Worm (Caenorhabditis elegans) whole organism, L3 larva: ENCODE measurements around the gene cyp-37A1.

Experiments used
- ceh-28 ChIP-seq: fragments of 150-350 bp; optimal IDR thresholded peaks from 2 replicates; lab custom pipeline; 2014; ENCODE audit warnings: missing biosample characterization, missing genetic modification reagents, missing genetic modification characterization
- nhr-11 ChIP-seq: fragments of 150-350 bp; optimal IDR thresholded peaks from 2 replicates; lab custom pipeline; 2014; ENCODE audit warnings: missing biosample characterization, missing genetic modification characterization
- nhr-76 ChIP-seq: fragments of 150-350 bp; sonication (generic microtip); optimal IDR thresholded peaks from 5 replicates; lab custom pipeline; 2014; ENCODE audit warnings: missing biosample characterization, missing genetic modification characterization
- unc-62 ChIP-seq: fragments of 150-350 bp; sonication (generic microtip); optimal IDR thresholded peaks from 4 replicates; lab custom pipeline; 2014; ENCODE audit warnings: missing biosample characterization, missing genetic modification reagents, missing genetic modification characterization
- ztf-11 ChIP-seq: fragments of 150-350 bp; optimal IDR thresholded peaks from 2 replicates; lab custom pipeline; 2014; ENCODE audit warnings: missing biosample characterization, missing genetic modification characterization

- no peak for TF ChIP-seq ztf-11 (tag; lab: Kevin White, UChicago)
- TF ChIP-seq nhr-11 (tag; lab: Kevin White, UChicago), result no peak
- no peak for TF ChIP-seq ceh-28 (tag; lab: Kevin White, UChicago)
- no peak for TF ChIP-seq unc-62 (GFP tag; lab: Kevin White, UChicago)
- no peak for TF ChIP-seq nhr-76 (tag; lab: Kevin White, UChicago)
These were observed 14.6 kb downstream of the cyp-37A1 start, which contains the start of gene F01D5.5 for ce11 chrII:14002200-14002599.
